Worm (Caenorhabditis elegans) whole organism, midembryonic: ENCODE results near the gene fbxa-215.

ENCODE experiments used
- T22C8.4 ChIP-seq: fragments of 200-800 bp; sonication (Bioruptor generic); IDR thresholded peaks from 2 replicates; pipeline ENCODE4 v1.3.6; 2022; ENCODE audit warnings: missing genetic modification characterization, missing compliant biosample characterization
- cog-1 ChIP-seq: sonication (generic microtip); optimal IDR thresholded peaks from 2 replicates; lab custom pipeline; 2016; ENCODE audit warnings: missing genetic modification characterization, missing compliant biosample characterization
- flt-1 ChIP-seq: fragments of 200-800 bp; sonication (Bioruptor generic); IDR thresholded peaks from 2 replicates; pipeline ENCODE4 v1.3.6; 2022; ENCODE audit warnings: missing genetic modification characterization, missing compliant biosample characterization
- klf-2 ChIP-seq: fragments of 200-800 bp; sonication (Bioruptor generic); conservative IDR thresholded peaks from 2 replicates; pipeline ENCODE4 v1.3.6; 2022; ENCODE audit warnings: missing genetic modification reagents, missing genetic modification characterization, missing compliant biosample characterization
- tab-1 ChIP-seq: fragments of 200-800 bp; sonication (Bioruptor generic); IDR thresholded peaks from 2 replicates; pipeline ENCODE4 v1.3.6; 2022; ENCODE audit warnings: missing genetic modification characterization, missing compliant biosample characterization
- ztf-23 ChIP-seq: fragments of 200-800 bp; sonication (Bioruptor generic); IDR thresholded peaks from 2 replicates; pipeline ENCODE4 v1.3.6; 2022; ENCODE audit warnings: missing genetic modification reagents, missing genetic modification characterization, missing compliant biosample characterization

DNA sequence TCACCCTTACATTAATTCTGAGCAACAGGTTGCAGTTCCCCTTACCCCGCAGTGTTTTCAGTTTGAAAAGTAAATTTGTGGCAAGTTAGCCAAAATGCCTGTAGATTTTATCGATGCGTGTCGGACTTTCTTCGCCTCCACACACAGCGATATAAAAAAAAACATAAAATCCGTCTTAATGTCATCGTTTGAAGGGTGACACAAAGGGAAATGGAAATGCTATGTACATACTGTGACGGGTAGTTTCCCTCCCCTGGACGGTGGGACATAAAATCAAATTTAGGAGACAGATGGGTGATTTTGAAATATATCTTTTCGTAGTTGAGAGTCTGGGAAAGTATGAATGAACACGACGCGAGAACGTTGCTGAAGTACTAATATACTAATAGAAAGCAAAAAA is 25.8 kb upstream of the fbxa-215 start:
- TF ChIP-seq flt-1, result no peak
- TF ChIP-seq T22C8.4 (GFP tag; lab: Robert Waterston, UW), result no peak
- no peak for TF ChIP-seq tab-1 (GFP tag; lab: Robert Waterston, UW)
- no peak for TF ChIP-seq klf-2 (GFP tag; lab: Robert Waterston, UW)
- TF ChIP-seq ztf-23, result no peak
- TF ChIP-seq cog-1 (tag; lab: Kevin White, UChicago), result no peak
